Worm (Caenorhabditis elegans) whole organism, dauer: ENCODE results near the gene F36A4.1.

Source experiments
- unc-62 ChIP-seq: sonication (generic microtip); optimal IDR thresholded peaks from 2 replicates; lab custom pipeline; 2017; ENCODE audit warnings: missing biosample characterization, missing genetic modification reagents, missing genetic modification characterization

F36A4.1 gene

DNA sequence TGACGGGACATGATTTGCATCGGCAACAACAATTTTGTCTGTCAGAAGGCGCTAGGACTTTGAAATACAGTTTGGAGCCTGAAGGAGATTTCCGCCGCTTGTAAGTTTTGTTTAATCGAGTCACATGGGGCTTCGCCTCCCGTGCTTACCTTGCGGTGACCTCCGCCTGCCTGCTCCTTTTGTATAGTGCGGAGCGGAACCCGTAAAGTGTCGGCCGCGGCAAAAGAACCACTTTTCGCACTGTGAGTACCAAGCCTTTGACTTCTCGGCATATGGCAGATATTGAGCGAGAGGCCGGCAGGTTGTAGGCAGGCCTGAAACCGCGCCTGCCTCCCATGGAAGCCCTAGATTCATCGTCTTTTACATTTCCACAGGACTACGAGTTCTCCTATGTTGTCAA lies 6.3 kb upstream of the F36A4.1 start:
- TF ChIP-seq unc-62, result no peak

DNA sequence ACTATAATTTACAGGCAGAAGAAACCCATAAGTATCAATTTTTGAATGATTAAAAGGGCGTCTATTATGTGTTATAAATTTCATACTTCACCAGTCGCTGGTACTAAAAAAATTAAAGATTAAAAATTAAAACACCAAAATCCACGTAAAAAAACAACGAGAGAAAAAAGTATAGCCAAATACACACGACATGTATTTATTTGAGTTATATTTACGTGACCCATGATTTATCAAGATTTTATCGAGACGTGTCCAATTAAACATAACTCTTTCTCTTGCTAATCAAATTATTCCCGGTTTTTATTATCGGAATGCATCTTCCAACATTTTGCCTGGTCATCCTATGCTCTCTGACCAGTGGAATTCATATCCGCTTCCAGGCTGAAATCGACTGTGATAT lies 4.9 kb upstream of the F36A4.1 start, which contains the start of gene F36A4.4:
Gene F36A4.4, plus strand, starts transcription at position 301 of the 400 bp plus-strand sequence.
- TF ChIP-seq unc-62, result no peak

DNA sequence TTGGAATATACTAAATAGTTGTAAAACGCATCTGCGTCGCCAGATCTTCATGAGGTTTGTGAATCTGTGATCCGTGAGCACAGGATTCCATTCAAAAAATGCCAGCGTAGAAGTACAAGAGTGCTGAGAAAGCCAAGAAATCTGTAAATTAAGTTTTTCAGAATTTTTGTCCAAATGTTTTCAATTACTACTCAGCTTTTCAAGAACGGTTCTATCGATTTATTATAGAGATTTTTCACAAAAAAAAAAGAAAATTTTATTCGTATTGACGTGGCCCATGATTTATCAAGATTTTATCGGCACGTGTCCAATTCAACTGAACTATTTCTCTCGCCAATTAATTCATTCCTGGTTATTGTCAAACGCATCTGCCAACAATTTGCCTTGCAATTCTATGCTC lies 3.0 kb upstream of the F36A4.1 start, which contains the start of gene F36A4.3:
Gene F36A4.3, plus strand, starts transcription at position 301 of the 400 bp plus-strand sequence.
- TF ChIP-seq unc-62, result no peak

DNA sequence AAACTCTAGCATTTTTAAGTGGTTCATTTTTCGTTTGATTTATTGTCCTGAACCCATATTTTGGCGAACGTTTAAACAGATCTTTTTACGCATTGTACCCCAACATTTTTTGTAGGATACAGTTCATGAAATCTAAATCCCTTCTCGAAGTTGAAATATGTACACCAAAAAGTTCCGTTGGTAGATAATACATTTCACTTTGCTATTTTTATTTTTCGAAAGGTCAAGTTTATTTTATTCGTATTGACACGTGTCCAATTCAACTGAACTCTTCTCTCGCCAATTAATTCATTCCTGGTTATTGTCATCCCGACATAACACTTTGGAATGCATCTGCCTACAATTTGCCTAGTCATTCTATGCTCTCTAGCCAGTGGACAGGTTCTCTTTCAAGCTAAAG lies 1.3 kb upstream of the F36A4.1 start, which contains the start of gene F36A4.2:
Gene F36A4.2, plus strand, starts transcription at position 301 of the 400 bp plus-strand sequence.
- TF ChIP-seq unc-62, result no peak

DNA sequence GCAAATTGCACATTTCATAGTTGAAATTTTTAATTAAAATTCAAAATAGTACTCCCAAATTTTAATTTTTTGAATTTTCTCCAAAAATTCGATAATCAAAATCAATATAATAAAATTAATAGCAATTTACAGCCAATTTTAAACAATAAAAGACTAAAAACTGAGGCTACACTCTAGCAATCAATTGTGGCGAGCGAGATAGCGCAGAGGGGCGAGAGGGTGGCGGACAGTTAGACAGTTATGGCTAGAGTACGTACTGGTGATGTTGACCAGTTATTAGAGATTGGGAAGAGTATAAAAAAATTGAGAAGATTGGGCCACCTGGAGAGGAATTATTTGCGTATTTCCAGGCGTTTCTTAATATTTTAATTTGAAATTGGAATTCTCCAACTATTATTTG lies 5.4 kb downstream of the F36A4.1 start, which contains the start of gene nhr-78:
Gene nhr-78, minus strand, starts transcription at position 182 of the 400 bp plus-strand sequence.
- no peak for TF ChIP-seq unc-62

DNA sequence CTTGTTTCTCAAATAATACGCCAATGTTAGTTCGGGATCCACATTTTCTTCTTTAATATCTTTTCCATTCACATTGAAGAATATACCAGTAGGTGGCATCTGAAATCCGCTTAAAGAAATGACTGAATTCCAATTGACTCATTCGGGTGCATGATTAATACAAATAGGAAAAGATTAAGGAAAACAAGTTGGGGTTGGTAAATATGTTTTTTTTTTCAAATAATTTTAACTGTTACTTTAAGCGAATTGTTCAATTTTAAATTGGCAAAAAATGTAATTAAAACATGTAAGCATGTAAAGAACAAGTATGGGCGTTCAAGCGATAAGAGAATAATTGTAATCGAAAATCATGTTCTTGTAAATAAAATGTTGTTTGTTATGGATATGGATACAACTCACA lies 11.8 kb downstream of the F36A4.1 start, which contains the start of gene F15E6.6:
Gene F15E6.6, minus strand, starts transcription at position 101 of the 400 bp plus-strand sequence.
- no peak for TF ChIP-seq unc-62

DNA sequence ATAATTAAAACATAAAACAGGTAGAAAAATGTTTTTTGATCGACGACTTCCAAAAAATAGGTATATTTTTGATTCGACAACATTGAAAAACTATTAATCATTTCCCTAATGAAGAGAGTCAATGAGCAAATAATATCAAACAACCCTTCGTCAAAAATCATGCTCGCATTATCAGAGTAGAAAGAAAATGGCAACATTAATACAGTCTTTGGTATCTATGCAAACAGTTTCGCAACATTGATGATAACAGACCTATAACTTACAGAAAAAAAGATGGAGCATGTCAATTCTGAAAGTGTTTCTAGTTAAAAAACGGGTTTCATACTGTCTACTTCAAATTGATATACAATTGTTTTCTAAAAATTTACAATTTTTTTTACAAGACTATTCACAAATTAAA lies 12.7 kb downstream of the F36A4.1 start:
- no peak for TF ChIP-seq unc-62

DNA sequence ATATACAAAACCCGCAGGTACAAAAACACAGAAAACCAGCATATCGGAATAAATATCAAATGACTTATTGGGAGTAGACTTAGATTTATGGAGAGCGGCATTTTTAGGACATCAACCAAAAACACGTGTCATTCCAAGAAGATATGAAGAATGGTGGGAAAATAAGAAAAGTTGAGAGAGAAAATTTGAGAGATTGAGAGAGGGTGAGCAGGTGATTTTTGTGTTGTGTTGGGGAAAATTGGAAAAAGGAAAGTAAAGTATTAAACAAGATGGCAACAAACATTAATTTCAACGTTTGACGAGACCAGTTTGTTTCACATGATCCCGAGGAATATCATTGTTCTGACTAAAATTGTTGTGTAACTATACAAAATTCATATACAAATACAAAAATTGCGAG lies 16.1 kb downstream of the F36A4.1 start, which contains the start of gene srv-4:
Gene srv-4, minus strand, starts transcription at position 101 of the 400 bp plus-strand sequence.
- TF ChIP-seq unc-62, result no peak

DNA sequence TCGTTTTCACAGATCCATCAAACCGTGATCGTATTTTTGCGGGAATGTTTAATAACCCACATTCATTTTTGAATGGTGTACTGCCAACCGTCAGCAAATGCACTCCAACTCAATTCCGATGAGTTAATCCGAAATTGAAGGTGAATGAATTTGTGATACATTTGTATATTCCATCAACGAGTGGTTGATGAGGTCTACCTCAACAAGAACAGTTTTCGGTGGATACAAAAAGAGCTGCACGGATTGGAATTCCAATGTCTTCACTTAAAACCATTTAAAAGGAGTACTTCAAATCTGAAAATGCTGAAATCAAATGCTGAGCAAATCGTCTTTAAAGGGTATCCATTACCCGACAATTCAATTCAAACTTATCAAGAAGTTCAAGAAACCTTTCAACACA lies 17.0 kb downstream of the F36A4.1 start, which contains the start of gene F15E6.5:
Gene F15E6.5, plus strand, starts transcription at position 301 of the 400 bp plus-strand sequence.
- no peak for TF ChIP-seq unc-62

DNA sequence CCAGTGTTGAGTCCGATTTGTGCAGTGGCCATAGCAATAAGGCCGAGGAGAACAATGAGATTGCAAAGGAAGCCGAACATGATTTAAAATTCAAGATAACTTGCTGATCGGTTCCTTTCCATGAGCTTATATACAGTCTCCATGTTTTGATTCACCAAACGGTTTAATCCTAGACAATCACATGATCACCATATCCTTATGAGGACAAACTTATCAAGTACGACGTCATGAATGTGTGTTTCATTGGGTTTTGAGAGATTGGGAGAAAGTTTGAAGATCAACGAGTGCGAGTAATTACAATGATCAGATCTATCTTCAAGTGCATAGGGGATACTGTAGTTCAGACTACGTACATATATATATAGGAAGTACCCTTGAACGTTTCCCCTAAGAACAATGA lies 18.2 kb downstream of the F36A4.1 start, which contains the start of gene dct-7:
Gene dct-7, minus strand, starts transcription at position 101 of the 400 bp plus-strand sequence.
- TF ChIP-seq unc-62, result no peak

DNA sequence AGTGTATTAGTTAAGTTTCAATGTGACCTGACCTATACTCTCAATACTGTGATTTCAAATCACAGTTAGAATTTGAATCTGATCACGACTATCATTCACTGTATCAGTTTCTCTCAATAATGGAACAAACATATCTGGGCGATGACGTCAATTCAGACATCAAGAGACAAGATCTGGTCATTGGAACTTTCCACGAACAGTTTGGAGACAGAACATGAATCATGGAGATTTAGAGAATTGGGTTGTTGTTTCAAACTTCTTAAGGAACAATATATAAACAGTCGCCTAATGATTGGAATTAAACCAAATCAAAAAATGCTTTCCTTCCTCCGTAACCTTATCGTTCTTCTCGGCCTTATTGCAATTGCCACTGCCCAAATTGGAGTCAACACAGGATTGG lies 18.9 kb downstream of the F36A4.1 start, which contains the start of gene F15E6.4:
Gene F15E6.4, plus strand, starts transcription at position 301 of the 400 bp plus-strand sequence.
- TF ChIP-seq unc-62, result no peak

DNA sequence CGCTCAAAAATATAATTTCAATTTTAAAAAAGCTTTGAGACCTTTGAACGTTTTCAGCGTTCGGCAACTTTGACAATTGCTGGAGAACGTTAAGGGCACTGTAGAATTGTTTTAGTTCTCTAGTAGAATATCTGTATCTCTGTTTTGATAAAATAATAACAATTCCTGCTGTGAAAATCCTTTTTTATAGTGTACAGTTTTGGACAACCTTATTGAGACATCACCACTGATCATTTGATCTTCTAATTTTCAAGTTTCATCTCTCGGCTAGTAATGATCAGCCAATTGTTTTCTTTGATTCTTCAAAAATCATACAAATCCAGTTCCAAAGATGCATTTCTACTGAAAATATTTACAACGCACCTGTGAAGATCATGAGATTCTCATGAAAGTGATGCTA lies 20.3 kb downstream of the F36A4.1 start, which contains the start of gene F15E6.10:
Gene F15E6.10, plus strand, starts transcription at position 301 of the 400 bp plus-strand sequence.
- TF ChIP-seq unc-62, result no peak

DNA sequence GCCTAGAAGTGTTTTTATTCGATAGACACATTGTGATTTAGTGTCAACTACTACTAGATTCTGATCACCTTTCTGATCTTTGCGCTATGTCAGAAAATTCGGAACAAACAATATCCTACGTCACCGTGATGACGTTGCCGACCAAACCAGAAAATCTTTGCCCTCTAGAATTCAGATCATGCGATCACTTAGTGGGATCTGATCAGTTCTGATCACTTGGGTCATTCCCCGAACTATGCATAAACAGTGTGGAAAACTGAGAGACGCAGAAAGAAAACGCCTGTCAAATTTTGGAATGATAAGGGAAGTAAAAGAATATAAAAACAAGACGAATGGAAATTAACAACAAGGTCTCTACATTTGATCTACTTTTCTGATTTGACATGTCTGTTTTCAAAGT lies 22.3 kb downstream of the F36A4.1 start, which contains the start of gene F15E6.3:
Gene F15E6.3, plus strand, starts transcription at position 344 of the 400 bp plus-strand sequence.
- no peak for TF ChIP-seq unc-62

DNA sequence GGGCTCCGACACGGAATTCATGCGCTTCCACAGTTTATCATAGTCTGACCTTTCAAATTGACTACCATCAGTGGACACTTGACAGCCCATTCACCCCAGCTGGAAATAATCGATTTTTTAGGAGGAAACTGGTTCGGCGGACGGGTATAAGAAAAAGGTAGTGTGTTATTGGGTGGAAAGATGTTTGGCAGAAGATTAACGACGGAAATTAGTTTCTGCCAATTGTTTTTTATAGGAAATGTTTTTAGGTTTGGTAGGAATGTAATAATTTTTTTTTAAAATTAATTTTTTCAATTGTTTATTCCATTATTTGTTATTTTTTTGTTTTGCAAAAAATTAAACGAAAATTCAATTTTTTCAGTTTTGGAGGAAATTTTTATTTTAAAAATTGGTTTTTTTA lies 26.7 kb downstream of the F36A4.1 start, which contains the start of gene F15E6.9:
Gene F15E6.9, minus strand, starts transcription at position 101 of the 400 bp plus-strand sequence.
- no peak for TF ChIP-seq unc-62

DNA sequence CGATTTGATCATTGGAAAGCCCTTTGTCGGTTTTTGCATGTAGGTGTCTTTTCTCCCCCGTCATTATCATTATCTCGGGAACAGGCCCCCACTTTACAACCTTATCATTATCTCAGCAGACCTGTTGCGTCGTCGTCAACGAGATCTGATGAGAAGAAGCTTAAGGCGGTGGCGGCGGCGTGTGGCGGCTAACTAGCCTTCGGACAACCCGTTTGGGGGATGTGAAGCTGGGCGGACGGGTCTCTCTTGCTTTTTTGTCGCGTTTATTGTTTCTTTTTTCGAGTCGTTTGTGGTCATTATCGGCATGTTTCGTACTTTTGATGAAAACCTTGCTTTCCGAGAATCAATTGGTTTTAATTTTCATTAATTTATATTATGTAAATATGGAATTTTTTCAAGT lies 27.7 kb downstream of the F36A4.1 start:
- no peak for TF ChIP-seq unc-62

DNA sequence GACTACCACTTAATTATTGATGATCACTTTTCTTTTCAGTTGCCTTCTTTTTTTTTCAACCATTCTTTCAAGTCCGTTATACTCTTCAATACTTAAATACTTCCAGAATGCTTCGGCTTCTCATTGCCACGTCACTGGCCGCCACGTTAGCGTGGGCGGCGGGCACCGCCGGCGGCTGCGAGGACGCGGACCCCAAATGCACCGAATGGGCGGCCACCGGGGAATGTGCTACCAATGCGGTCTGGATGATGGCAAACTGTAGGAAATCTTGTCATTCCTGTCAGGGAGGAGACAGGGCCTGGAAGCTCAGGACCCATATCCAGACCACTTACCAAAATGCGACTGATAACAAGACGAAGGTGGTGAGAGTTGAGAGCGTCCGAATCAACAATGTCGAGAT lies 28.9 kb downstream of the F36A4.1 start, which contains the start of gene lgc-22:
Gene lgc-22, plus strand, starts transcription at position 105 of the 400 bp plus-strand sequence.
- TF ChIP-seq unc-62, result no peak

DNA sequence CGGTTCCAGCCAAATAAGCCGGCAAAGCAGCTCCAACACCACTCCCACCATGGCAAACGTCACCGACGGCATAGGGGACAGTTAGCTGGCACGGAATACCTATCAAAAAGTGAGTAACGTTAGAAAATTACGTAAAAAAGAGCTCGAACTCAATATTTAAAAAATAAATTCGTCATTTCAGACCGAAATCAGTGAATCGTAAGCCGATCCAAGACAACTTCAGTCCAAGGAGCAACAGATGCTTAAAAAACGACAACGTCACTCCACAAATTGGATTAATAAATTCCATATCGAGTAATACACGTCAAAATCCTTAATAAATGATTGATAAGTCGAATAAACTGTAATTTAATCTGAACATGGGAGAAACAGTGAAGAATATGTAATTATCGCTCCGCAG lies 34.0 kb downstream of the F36A4.1 start:
- TF ChIP-seq unc-62, result no peak
